Worm (Caenorhabditis elegans): Measurements from ENCODE around the gene R04F11.5.

DNA sequence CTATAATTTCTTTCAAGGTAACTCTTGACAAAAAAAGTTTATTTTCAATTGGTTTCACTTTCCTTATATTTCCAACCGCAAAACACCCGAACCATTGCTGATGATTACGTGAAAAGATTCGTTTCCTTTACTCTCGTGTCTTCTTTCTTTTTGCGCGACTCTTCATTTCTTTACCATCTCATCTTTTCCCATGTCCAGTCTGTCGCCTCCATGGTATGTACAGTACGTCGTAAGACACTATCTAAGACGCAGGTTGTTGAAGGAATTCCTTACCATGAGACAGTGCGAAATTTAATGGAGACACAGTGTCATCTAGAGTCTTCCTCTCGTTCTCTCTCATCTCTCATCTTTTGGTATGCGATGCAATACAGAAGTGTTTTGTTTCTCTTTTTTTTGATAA is 17.7 kb downstream of the R04F11.5 start:
- TF ChIP-seq tra-4 (tag; optimal IDR thresholded peaks at IDR 0.05) (no peak), ama-1 (optimal IDR thresholded peaks at IDR 0.05) (no peak), tbx-37 (GFP tag; conservative IDR thresholded peaks at IDR 0.05) (no peak), pes-1 (GFP tag; IDR thresholded peaks at IDR 0.05) (no peak), scrt-1 (GFP tag; IDR thresholded peaks at IDR 0.05) (no peak), sea-1 (GFP tag; conservative IDR thresholded peaks at IDR 0.05) (no peak), aly-1 (tag; optimal IDR thresholded peaks at IDR 0.05) (no peak), hmbx-1 (tag; optimal IDR thresholded peaks at IDR 0.05) (no peak), B0310.2 (tag; optimal IDR thresholded peaks at IDR 0.05) (no peak), tbx-11 (GFP tag; IDR thresholded peaks at IDR 0.05) (no peak)
